Fruit fly (Drosophila melanogaster) whole organism, embryonic: ENCODE results near the gene scpr-A.

Experiments
- Atf-2 ChIP-seq: fragments of 200-800 bp; sonication (Bioruptor generic); optimal IDR thresholded peaks from 2 replicates; lab custom pipeline; 2016; ENCODE audit warnings: missing biosample characterization, missing genetic modification characterization
- CG10959 ChIP-seq: fragments of 200-800 bp; sonication (Bioruptor generic); IDR thresholded peaks from 2 replicates; pipeline ENCODE4 v1.3.6; 2022; ENCODE audit warnings: missing biosample characterization, missing genetic modification characterization
- CG10979 ChIP-seq: fragments of 200-800 bp; sonication (Bioruptor generic); optimal IDR thresholded peaks from 2 replicates; lab custom pipeline; 2018; ENCODE audit warnings: missing biosample characterization, mild to moderate bottlenecking, missing genetic modification characterization, moderate library complexity
- CG12104 ChIP-seq: fragments of 200-800 bp; sonication (Bioruptor generic); optimal IDR thresholded peaks from 3 replicates; lab custom pipeline; 2016; ENCODE audit warnings: missing biosample characterization, missing genetic modification characterization
- CG12769 ChIP-seq: fragments of 200-800 bp; sonication (Bioruptor generic); optimal IDR thresholded peaks from 2 replicates; lab custom pipeline; 2019; ENCODE audit warnings: missing biosample characterization, mild to moderate bottlenecking, missing genetic modification characterization, moderate library complexity
- CG14050 ChIP-seq: fragments of 200-800 bp; sonication (Bioruptor generic); IDR thresholded peaks from 3 replicates; pipeline ENCODE4 v1.3.6; 2022; ENCODE audit warnings: missing biosample characterization, missing genetic modification characterization
- CG17186 ChIP-seq: fragments of 200-800 bp; sonication (Bioruptor generic); optimal IDR thresholded peaks from 3 replicates; lab custom pipeline; 2017; ENCODE audit warnings: missing biosample characterization, missing genetic modification reagents, missing genetic modification characterization
- CG32772 ChIP-seq: fragments of 200-800 bp; sonication (Bioruptor generic); IDR thresholded peaks from 2 replicates; pipeline ENCODE4 v1.3.6; 2022; ENCODE audit warnings: missing biosample characterization, missing genetic modification characterization
- CG34376 ChIP-seq: fragments of 200-800 bp; sonication (Bioruptor generic); optimal IDR thresholded peaks from 2 replicates; lab custom pipeline; 2018; ENCODE audit warnings: missing biosample characterization, mild to moderate bottlenecking, missing genetic modification characterization
- CG3995 ChIP-seq: fragments of 200-800 bp; sonication (Bioruptor generic); optimal IDR thresholded peaks from 3 replicates; lab custom pipeline; 2016; ENCODE audit warnings: missing biosample characterization, missing genetic modification characterization
- CG4424 ChIP-seq: fragments of 200-800 bp; sonication (Bioruptor generic); optimal IDR thresholded peaks from 3 replicates; lab custom pipeline; 2016; ENCODE audit warnings: missing biosample characterization, missing genetic modification characterization
- CG6272 ChIP-seq: fragments of 200-800 bp; sonication (Bioruptor generic); IDR thresholded peaks from 2 replicates; pipeline ENCODE4 v1.3.6; 2022; ENCODE audit warnings: missing biosample characterization, missing genetic modification characterization
- CG6689 ChIP-seq: fragments of 200-800 bp; sonication (Bioruptor generic); IDR thresholded peaks from 2 replicates; pipeline ENCODE4 v1.3.6; 2022; ENCODE audit warnings: missing biosample characterization, missing genetic modification characterization
- CG6813 ChIP-seq: fragments of 200-800 bp; sonication (Bioruptor generic); optimal IDR thresholded peaks from 2 replicates; lab custom pipeline; 2017; ENCODE audit warnings: missing biosample characterization, missing genetic modification characterization, mild to moderate bottlenecking, moderate library complexity, missing genetic modification reagents
- CG8089 ChIP-seq: fragments of 200-800 bp; sonication (Bioruptor generic); optimal IDR thresholded peaks from 3 replicates; lab custom pipeline; 2016; ENCODE audit warnings: missing biosample characterization, missing genetic modification characterization
- CG8290 ChIP-seq, 3 experiments: fragments of 200-800 bp; sonication (Bioruptor generic); optimal IDR thresholded peaks; 2 replicates each; lab custom pipeline; 2016 to 2019; ENCODE audit warnings: missing biosample characterization in 3 of 3, missing genetic modification characterization in 3 of 3, mild to moderate bottlenecking in 2 of 3, moderate library complexity in 1 of 3
- CG8765 ChIP-seq: fragments of 200-800 bp; sonication (Bioruptor generic); IDR thresholded peaks from 2 replicates; pipeline ENCODE4 v1.3.6; 2022; ENCODE audit warnings: missing biosample characterization, missing genetic modification characterization
- Elba2 ChIP-seq: fragments of 200-800 bp; sonication (Bioruptor generic); optimal IDR thresholded peaks from 3 replicates; lab custom pipeline; 2016; ENCODE audit warnings: missing biosample characterization, missing genetic modification characterization
- Hr78 ChIP-seq, 2 experiments: fragments of 200-800 bp in 1 of 2; fragments of >200 bp in 1 of 2; sonication (Bioruptor generic) in 1 of 2; optimal IDR thresholded peaks; 2 replicates each; lab custom pipeline; 2017 to 2019; ENCODE audit warnings: missing biosample characterization in 2 of 2, missing genetic modification characterization in 2 of 2, mild to moderate bottlenecking in 1 of 2, moderate library complexity in 1 of 2
- Hsf ChIP-seq: fragments of 200-800 bp; sonication (Bioruptor generic); optimal IDR thresholded peaks from 3 replicates; lab custom pipeline; 2016; ENCODE audit warnings: missing biosample characterization, missing genetic modification characterization
- NK7.1 ChIP-seq: fragments of 200-800 bp; sonication (Bioruptor generic); optimal IDR thresholded peaks from 3 replicates; lab custom pipeline; 2016; ENCODE audit warnings: missing biosample characterization, missing genetic modification characterization
- Pdp1 ChIP-seq, 2 experiments: fragments of 200-800 bp; sonication (Bioruptor generic); optimal IDR thresholded peaks; 3 replicates each; lab custom pipeline; 2016; ENCODE audit warnings: missing biosample characterization in 2 of 2, missing genetic modification characterization in 2 of 2, mild to moderate bottlenecking in 1 of 2, moderate library complexity in 1 of 2
- Ravus ChIP-seq: fragments of 200-800 bp; sonication (Bioruptor generic); IDR thresholded peaks from 2 replicates; pipeline ENCODE4 v1.3.6; 2022; ENCODE audit warnings: missing biosample characterization, missing genetic modification characterization
- Sox102F ChIP-seq: fragments of 200-800 bp; sonication (Bioruptor generic); optimal IDR thresholded peaks from 2 replicates; lab custom pipeline; 2018; ENCODE audit warnings: missing biosample characterization, mild to moderate bottlenecking, missing genetic modification characterization, moderate library complexity
- Tbp ChIP-seq: fragments of >200 bp; optimal IDR thresholded peaks from 2 replicates; lab custom pipeline; 2018; ENCODE audit warnings: missing biosample characterization, missing genetic modification characterization
- ac ChIP-seq: fragments of 200-800 bp; sonication (Bioruptor generic); optimal IDR thresholded peaks from 3 replicates; lab custom pipeline; 2017; ENCODE audit warnings: missing biosample characterization, mild to moderate bottlenecking, missing genetic modification characterization
- ash1 ChIP-seq: fragments of 200-800 bp; sonication (Bioruptor generic); optimal IDR thresholded peaks from 2 replicates; lab custom pipeline; 2018; ENCODE audit warnings: missing biosample characterization, mild to moderate bottlenecking, missing genetic modification characterization
- bigmax ChIP-seq: fragments of 200-800 bp; sonication (Bioruptor generic); optimal IDR thresholded peaks from 2 replicates; lab custom pipeline; 2018; ENCODE audit warnings: missing biosample characterization, mild to moderate bottlenecking, missing genetic modification characterization
- chm ChIP-seq: fragments of 200-800 bp; sonication (Bioruptor generic); IDR thresholded peaks from 2 replicates; pipeline ENCODE4 v1.3.6; 2022; ENCODE audit warnings: missing biosample characterization, missing genetic modification characterization
- crc ChIP-seq: fragments of 200-800 bp; sonication (Bioruptor generic); optimal IDR thresholded peaks from 2 replicates; lab custom pipeline; 2016; ENCODE audit warnings: missing biosample characterization, missing genetic modification characterization
- crp ChIP-seq, 2 experiments: fragments of 200-800 bp; sonication (Bioruptor generic); optimal IDR thresholded peaks; 2 replicates in 1 of 2; 3 replicates in 1 of 2; lab custom pipeline; 2017; ENCODE audit warnings: missing biosample characterization in 2 of 2, missing genetic modification characterization in 2 of 2, mild to moderate bottlenecking in 1 of 2, moderate library complexity in 1 of 2
- dmrt11E ChIP-seq: fragments of 200-800 bp; sonication (Bioruptor generic); optimal IDR thresholded peaks from 3 replicates; lab custom pipeline; 2018; ENCODE audit warnings: missing biosample characterization, mild to moderate bottlenecking, missing genetic modification characterization, moderate library complexity
- eyg ChIP-seq: fragments of 200-800 bp; sonication (Bioruptor generic); optimal IDR thresholded peaks from 3 replicates; lab custom pipeline; 2016; ENCODE audit warnings: missing biosample characterization, missing genetic modification characterization
- fru ChIP-seq: fragments of >200 bp; optimal IDR thresholded peaks from 2 replicates; lab custom pipeline; 2017
- gcm ChIP-seq: fragments of 200-800 bp; sonication (Bioruptor generic); optimal IDR thresholded peaks from 2 replicates; lab custom pipeline; 2019; ENCODE audit warnings: missing biosample characterization, mild to moderate bottlenecking, missing genetic modification characterization, moderate library complexity
- ind ChIP-seq: fragments of 200-800 bp; sonication (Bioruptor generic); optimal IDR thresholded peaks from 3 replicates; lab custom pipeline; 2016; ENCODE audit warnings: missing biosample characterization, missing genetic modification characterization
- lola ChIP-seq, 3 experiments: fragments of >200 bp in 2 of 3; fragments of 200-800 bp in 1 of 3; sonication (Bioruptor generic) in 1 of 3; optimal IDR thresholded peaks; 2 replicates each; lab custom pipeline; 2017 to 2019; ENCODE audit warnings: missing biosample characterization in 3 of 3, missing genetic modification characterization in 3 of 3, mild to moderate bottlenecking in 1 of 3, moderate library complexity in 1 of 3
- pros ChIP-seq: fragments of 200-800 bp; sonication (Bioruptor generic); optimal IDR thresholded peaks from 3 replicates; lab custom pipeline; 2019; ENCODE audit warnings: missing biosample characterization, mild to moderate bottlenecking, missing genetic modification characterization, moderate library complexity
- rib ChIP-seq: fragments of 200-800 bp; sonication (Bioruptor generic); IDR thresholded peaks from 2 replicates; pipeline ENCODE4 v1.3.6; 2022; ENCODE audit warnings: missing biosample characterization, missing genetic modification characterization
- scrt ChIP-seq: fragments of 200-800 bp; sonication (Bioruptor generic); optimal IDR thresholded peaks from 2 replicates; lab custom pipeline; 2018; ENCODE audit warnings: missing biosample characterization, mild to moderate bottlenecking, missing genetic modification characterization, moderate library complexity
- sim ChIP-seq: fragments of 200-800 bp; sonication (Bioruptor generic); IDR thresholded peaks from 2 replicates; pipeline ENCODE4 v1.3.6; 2022; ENCODE audit warnings: missing biosample characterization, missing genetic modification characterization
- so ChIP-seq: fragments of 200-800 bp; sonication (Bioruptor generic); IDR thresholded peaks from 3 replicates; pipeline ENCODE4 v1.3.6; 2022; ENCODE audit warnings: missing biosample characterization, missing genetic modification characterization
- sqz ChIP-seq: fragments of 200-800 bp; sonication (Bioruptor generic); optimal IDR thresholded peaks from 3 replicates; lab custom pipeline; 2018; ENCODE audit warnings: missing biosample characterization, mild to moderate bottlenecking, missing genetic modification characterization
- ssp ChIP-seq: fragments of 200-800 bp; sonication (Bioruptor generic); IDR thresholded peaks from 2 replicates; pipeline ENCODE4 v1.3.6; 2022; ENCODE audit warnings: missing biosample characterization, missing genetic modification characterization
- tap ChIP-seq: fragments of 200-800 bp; optimal IDR thresholded peaks from 3 replicates; lab custom pipeline; 2019; ENCODE audit warnings: missing biosample characterization, mild to moderate bottlenecking, missing genetic modification characterization, moderate library complexity
- tin ChIP-seq: fragments of 200-800 bp; sonication (Bioruptor generic); optimal IDR thresholded peaks from 3 replicates; lab custom pipeline; 2016; ENCODE audit warnings: missing biosample characterization, missing genetic modification characterization
- trh ChIP-seq: fragments of 200-800 bp; sonication (Bioruptor generic); optimal IDR thresholded peaks from 2 replicates; lab custom pipeline; 2016; ENCODE audit warnings: missing biosample characterization, missing genetic modification characterization
- vnd ChIP-seq: fragments of 200-800 bp; sonication (Bioruptor generic); IDR thresholded peaks from 3 replicates; pipeline ENCODE4 v1.3.6; 2022; ENCODE audit warnings: missing biosample characterization, missing genetic modification characterization; ENCODE audit not compliant: partially characterized antibody
- z ChIP-seq: fragments of 200-800 bp; sonication (Bioruptor generic); IDR thresholded peaks from 3 replicates; pipeline ENCODE4 v1.3.6; 2022; ENCODE audit warnings: missing biosample characterization, missing genetic modification characterization

scpr-A gene

dm6 chr3R:11196648-11197388 is 44.2 kb upstream of the scpr-A start (continued):
- TF ChIP-seq NK7.1 (no peak), CG14050 (GFP tag; lab: Robert Waterston, UW) (peak; percentile 97), CG4424 (GFP tag; lab: Kevin White, UChicago) (peak; percentile 98), CG6689 (peak; percentile 99), CG12104 (GFP tag; lab: Kevin White, UChicago) (peak; percentile 98), Atf-2 (peak; percentile 74), CG8290 (GFP tag; optimal IDR thresholded peaks at IDR 0.05; lab: Kevin White, UChicago) (peak; percentile 91), CG8290 (tag; optimal IDR thresholded peaks at IDR 0.05; lab: Kevin White, UChicago) (peak; percentile 77 to 84), Sox102F (GFP tag; lab: Kevin White, UChicago) (peak; percentile 99), bigmax (GFP tag; lab: Kevin White, UChicago) (peak; percentile 49), Pdp1 (GFP tag; optimal IDR thresholded peaks at IDR 0.05; lab: Kevin White, UChicago) (peak; percentile 83 to 96), lola (GFP tag; optimal IDR thresholded peaks at IDR 0.05; lab: Kevin White, UChicago) (peak in 1 of 3 experiments; percentile 97), chm (GFP tag; lab: Robert Waterston, UW) (peak; percentile 86), ind (peak; percentile 98), CG6813 (GFP tag; lab: Kevin White, UChicago) (peak; percentile 97), dmrt11E (tag; lab: Kevin White, UChicago) (peak; percentile 90), sqz (GFP tag; lab: Kevin White, UChicago) (peak; percentile 96), CG10979 (tag; lab: Kevin White, UChicago) (peak; percentile 99), ssp (GFP tag; lab: Robert Waterston, UW) (peak; percentile 95), ac (GFP tag; lab: Kevin White, UChicago) (peak; percentile 60), CG10959 (peak; percentile 84), scrt (peak; percentile 99), vnd (GFP tag; lab: Robert Waterston, UW) (no peak), CG8089 (peak; percentile 63), pros (GFP tag; lab: Kevin White, UChicago) (peak; percentile 77), rib (GFP tag; lab: Robert Waterston, UW) (peak; percentile 98), sim (GFP tag; lab: Robert Waterston, UW) (peak; percentile 92), ash1 (GFP tag; lab: Kevin White, UChicago) (peak; percentile 82), Tbp (GFP tag; lab: Kevin White, UChicago) (no peak), CG6272 (GFP tag; lab: Robert Waterston, UW) (peak; percentile 96), Elba2 (GFP tag; lab: Kevin White, UChicago) (no peak), CG3995 (peak; percentile 81), CG34376 (GFP tag; lab: Kevin White, UChicago) (peak; percentile 97), tin (GFP tag; lab: Kevin White, UChicago) (peak; percentile 97), Ravus (peak; percentile 94), crp (GFP tag; optimal IDR thresholded peaks at IDR 0.05; lab: Kevin White, UChicago) (peak in 1 of 2 experiments; percentile 74), tap (tag; lab: Kevin White, UChicago) (peak; percentile 89), z (GFP tag; lab: Robert Waterston, UW) (0 out of 3 replicates have a peak, but pooled peaks have one; percentile 35), CG12769 (tag; lab: Kevin White, UChicago) (peak; percentile 82), CG32772 (GFP tag; lab: Robert Waterston, UW) (peak; percentile 98), crc (peak; percentile 65), CG17186 (GFP tag; lab: Kevin White, UChicago) (peak; percentile 80), Hr78 (GFP tag; optimal IDR thresholded peaks at IDR 0.05; lab: Kevin White, UChicago) (peak in 1 of 2 experiments; percentile 96), fru (no peak), gcm (GFP tag; lab: Kevin White, UChicago) (peak; percentile 97), Hsf (peak; percentile 97), CG8765 (GFP tag; lab: Robert Waterston, UW) (peak; percentile 87), trh (GFP tag; lab: Kevin White, UChicago) (peak; percentile 98), so (GFP tag; lab: Robert Waterston, UW) (peak; percentile 98), eyg (GFP tag; lab: Kevin White, UChicago) (no peak)
